Fruit fly (Drosophila melanogaster) whole organism, embryonic: ENCODE data around the gene HemK1.

Source experiments
- Bteb2 ChIP-seq: fragments of 200-800 bp; sonication (Bioruptor generic); optimal IDR thresholded peaks from 2 replicates; lab custom pipeline; 2016; ENCODE audit warnings: missing biosample characterization, missing genetic modification characterization
- CG13296 ChIP-seq: fragments of 200-800 bp; sonication (Bioruptor generic); optimal IDR thresholded peaks from 3 replicates; lab custom pipeline; 2018; ENCODE audit warnings: missing biosample characterization, mild to moderate bottlenecking, missing genetic modification characterization
- CG1529 ChIP-seq: fragments of 200-800 bp; sonication (Bioruptor generic); optimal IDR thresholded peaks from 3 replicates; lab custom pipeline; 2018; ENCODE audit warnings: missing biosample characterization, missing genetic modification characterization
- CG30020 ChIP-seq: fragments of 200-800 bp; optimal IDR thresholded peaks from 2 replicates; lab custom pipeline; 2019; ENCODE audit warnings: missing biosample characterization, mild to moderate bottlenecking, missing genetic modification characterization, moderate library complexity
- CG30403 ChIP-seq: fragments of 200-800 bp; sonication (Bioruptor generic); optimal IDR thresholded peaks from 3 replicates; lab custom pipeline; 2016; ENCODE audit warnings: missing biosample characterization, missing genetic modification characterization
- CG34376 ChIP-seq: fragments of 200-800 bp; sonication (Bioruptor generic); optimal IDR thresholded peaks from 2 replicates; lab custom pipeline; 2018; ENCODE audit warnings: missing biosample characterization, mild to moderate bottlenecking, missing genetic modification characterization
- CG42726 ChIP-seq: fragments of 200-800 bp; sonication (Bioruptor generic); IDR thresholded peaks from 2 replicates; pipeline ENCODE4 v1.3.6; 2022; ENCODE audit warnings: missing biosample characterization, missing genetic modification characterization; ENCODE audit not compliant: partially characterized antibody
- CG6175 ChIP-seq: fragments of 200-800 bp; sonication (Bioruptor generic); IDR thresholded peaks from 3 replicates; pipeline ENCODE4 v1.3.6; 2022; ENCODE audit warnings: missing biosample characterization, missing genetic modification characterization
- CG7271 ChIP-seq: fragments of 200-800 bp; sonication (Bioruptor generic); optimal IDR thresholded peaks from 2 replicates; lab custom pipeline; 2018; ENCODE audit warnings: missing biosample characterization, mild to moderate bottlenecking, missing genetic modification characterization, moderate library complexity
- CG7357 ChIP-seq: fragments of 200-800 bp; sonication (Bioruptor generic); IDR thresholded peaks from 3 replicates; pipeline ENCODE4 v1.3.6; 2022; ENCODE audit warnings: missing biosample characterization, missing genetic modification characterization
- Camta ChIP-seq: fragments of 200-800 bp; sonication (Bioruptor generic); optimal IDR thresholded peaks from 2 replicates; lab custom pipeline; 2016; ENCODE audit warnings: missing biosample characterization, missing genetic modification characterization
- CoRest ChIP-seq: fragments of 200-800 bp; sonication (Bioruptor generic); optimal IDR thresholded peaks from 3 replicates; lab custom pipeline; 2018; ENCODE audit warnings: missing biosample characterization, mild to moderate bottlenecking, missing genetic modification characterization, moderate library complexity
- Dad ChIP-seq: fragments of 200-800 bp; sonication (Bioruptor generic); optimal IDR thresholded peaks from 3 replicates; lab custom pipeline; 2016; ENCODE audit warnings: missing biosample characterization, missing genetic modification characterization
- Doc3 ChIP-seq: fragments of 200-800 bp; sonication (Bioruptor generic); IDR thresholded peaks from 3 replicates; pipeline ENCODE4 v1.3.6; 2022; ENCODE audit warnings: missing biosample characterization, missing genetic modification characterization; ENCODE audit not compliant: partially characterized antibody
- Dp ChIP-seq: fragments of 200-800 bp; sonication (Bioruptor generic); optimal IDR thresholded peaks from 2 replicates; lab custom pipeline; 2018; ENCODE audit warnings: missing biosample characterization, mild to moderate bottlenecking, missing genetic modification characterization, moderate library complexity
- E2f2 ChIP-seq: fragments of 200-800 bp; sonication (Bioruptor generic); IDR thresholded peaks from 2 replicates; pipeline ENCODE4 v1.3.6; 2022; ENCODE audit warnings: missing biosample characterization, missing genetic modification characterization
- H2.0 ChIP-seq: fragments of 200-800 bp; sonication (Bioruptor generic); IDR thresholded peaks from 2 replicates; pipeline ENCODE4 v1.3.6; 2022; ENCODE audit warnings: missing biosample characterization, missing genetic modification characterization
- HHEX ChIP-seq: fragments of 200-800 bp; sonication (Bioruptor generic); optimal IDR thresholded peaks from 3 replicates; lab custom pipeline; 2017; ENCODE audit warnings: missing biosample characterization, mild to moderate bottlenecking, missing genetic modification characterization, missing genetic modification reagents
- Hmr ChIP-seq: fragments of 200-800 bp; sonication (Bioruptor generic); optimal IDR thresholded peaks from 3 replicates; lab custom pipeline; 2017; ENCODE audit warnings: mild to moderate bottlenecking, missing biosample characterization, missing genetic modification reagents, missing genetic modification characterization
- Hr78 ChIP-seq, 2 experiments: fragments of 200-800 bp in 1 of 2; fragments of >200 bp in 1 of 2; sonication (Bioruptor generic) in 1 of 2; optimal IDR thresholded peaks; 2 replicates each; lab custom pipeline; 2017 to 2019; ENCODE audit warnings: missing biosample characterization in 2 of 2, missing genetic modification characterization in 2 of 2, mild to moderate bottlenecking in 1 of 2, moderate library complexity in 1 of 2
- Mes4 ChIP-seq: fragments of 200-800 bp; sonication (Bioruptor generic); optimal IDR thresholded peaks from 2 replicates; lab custom pipeline; 2016; ENCODE audit warnings: missing biosample characterization, missing genetic modification characterization
- Nf-YB ChIP-seq: fragments of 200-800 bp; sonication (Bioruptor generic); optimal IDR thresholded peaks from 3 replicates; lab custom pipeline; 2019; ENCODE audit warnings: missing biosample characterization, mild to moderate bottlenecking, missing genetic modification characterization, moderate library complexity
- Oaz ChIP-seq: fragments of 200-800 bp; sonication (Bioruptor generic); IDR thresholded peaks from 2 replicates; pipeline ENCODE4 v1.3.6; 2022; ENCODE audit warnings: missing biosample characterization, missing genetic modification characterization
- Scr ChIP-seq: fragments of 200-800 bp; sonication (Bioruptor generic); IDR thresholded peaks from 2 replicates; pipeline ENCODE4 v1.3.6; 2022; ENCODE audit warnings: missing biosample characterization, missing genetic modification characterization; ENCODE audit not compliant: partially characterized antibody
- Side ChIP-seq: fragments of 200-800 bp; sonication (Bioruptor generic); optimal IDR thresholded peaks from 2 replicates; lab custom pipeline; 2016; ENCODE audit warnings: missing biosample characterization, missing genetic modification characterization
- ap ChIP-seq: fragments of 200-800 bp; sonication (Bioruptor generic); IDR thresholded peaks from 2 replicates; pipeline ENCODE4 v1.3.6; 2022; ENCODE audit warnings: missing biosample characterization, missing genetic modification characterization
- az2 ChIP-seq: fragments of 200-800 bp; sonication (Bioruptor generic); optimal IDR thresholded peaks from 3 replicates; lab custom pipeline; 2016; ENCODE audit warnings: missing biosample characterization, missing genetic modification characterization
- bbx ChIP-seq: fragments of 200-800 bp; sonication (Bioruptor generic); IDR thresholded peaks from 2 replicates; pipeline ENCODE4 v1.3.6; 2022; ENCODE audit warnings: missing biosample characterization, missing genetic modification characterization; ENCODE audit not compliant: partially characterized antibody
- chm ChIP-seq: fragments of 200-800 bp; sonication (Bioruptor generic); IDR thresholded peaks from 2 replicates; pipeline ENCODE4 v1.3.6; 2022; ENCODE audit warnings: missing biosample characterization, missing genetic modification characterization
- crol ChIP-seq: fragments of 200-800 bp; sonication (Bioruptor generic); IDR thresholded peaks from 2 replicates; pipeline ENCODE4 v1.3.6; 2022; ENCODE audit warnings: missing biosample characterization, missing genetic modification characterization
- crp ChIP-seq, 2 experiments: fragments of 200-800 bp; sonication (Bioruptor generic); optimal IDR thresholded peaks; 2 replicates in 1 of 2; 3 replicates in 1 of 2; lab custom pipeline; 2017; ENCODE audit warnings: missing biosample characterization in 2 of 2, missing genetic modification characterization in 2 of 2, mild to moderate bottlenecking in 1 of 2, moderate library complexity in 1 of 2
- dan ChIP-seq: fragments of 200-800 bp; sonication (Bioruptor generic); IDR thresholded peaks from 2 replicates; pipeline ENCODE4 v1.3.6; 2022; ENCODE audit warnings: missing biosample characterization, missing genetic modification characterization
- eve ChIP-seq, 2 experiments: fragments of >200 bp; optimal IDR thresholded peaks; 2 replicates each; lab custom pipeline; 2017; ENCODE audit warnings: missing biosample characterization in 2 of 2, missing genetic modification characterization in 2 of 2
- eyg ChIP-seq: fragments of 200-800 bp; sonication (Bioruptor generic); optimal IDR thresholded peaks from 3 replicates; lab custom pipeline; 2016; ENCODE audit warnings: missing biosample characterization, missing genetic modification characterization
- gcm2 ChIP-seq: fragments of 200-800 bp; sonication (Bioruptor generic); optimal IDR thresholded peaks from 2 replicates; lab custom pipeline; 2016; ENCODE audit warnings: missing biosample characterization, missing genetic modification characterization
- grau ChIP-seq: fragments of 200-800 bp; optimal IDR thresholded peaks from 3 replicates; lab custom pipeline; 2019; ENCODE audit warnings: missing biosample characterization, mild to moderate bottlenecking, missing genetic modification characterization, moderate library complexity
- gro ChIP-seq: fragments of 200-800 bp; sonication (Bioruptor generic); optimal IDR thresholded peaks from 2 replicates; lab custom pipeline; 2016; ENCODE audit warnings: missing biosample characterization, missing genetic modification characterization
- lilli ChIP-seq: fragments of 200-800 bp; sonication (Bioruptor generic); optimal IDR thresholded peaks from 3 replicates; lab custom pipeline; 2016; ENCODE audit warnings: missing biosample characterization, missing genetic modification characterization
- onecut ChIP-seq: fragments of 200-800 bp; sonication (Bioruptor generic); IDR thresholded peaks from 2 replicates; pipeline ENCODE4 v1.3.6; 2022; ENCODE audit warnings: missing biosample characterization, missing genetic modification characterization
- pb ChIP-seq: fragments of 200-800 bp; sonication (Bioruptor generic); optimal IDR thresholded peaks from 3 replicates; lab custom pipeline; 2016; ENCODE audit warnings: missing biosample characterization, missing genetic modification characterization
- ranshi ChIP-seq: fragments of 200-800 bp; sonication (Bioruptor generic); IDR thresholded peaks from 2 replicates; pipeline ENCODE4 v1.3.6; 2022; ENCODE audit warnings: missing biosample characterization, missing genetic modification characterization
- run ChIP-seq: fragments of 200-800 bp; sonication (Bioruptor generic); optimal IDR thresholded peaks from 3 replicates; lab custom pipeline; 2018; ENCODE audit warnings: missing biosample characterization, mild to moderate bottlenecking, missing genetic modification characterization
- seq ChIP-seq: fragments of 200-800 bp; sonication (Bioruptor generic); IDR thresholded peaks from 2 replicates; pipeline ENCODE4 v1.3.6; 2022; ENCODE audit warnings: missing biosample characterization, missing genetic modification characterization
- shn ChIP-seq: fragments of 200-800 bp; sonication (Bioruptor generic); optimal IDR thresholded peaks from 3 replicates; lab custom pipeline; 2016; ENCODE audit warnings: missing biosample characterization, missing genetic modification characterization
- sim ChIP-seq: fragments of 200-800 bp; sonication (Bioruptor generic); IDR thresholded peaks from 2 replicates; pipeline ENCODE4 v1.3.6; 2022; ENCODE audit warnings: missing biosample characterization, missing genetic modification characterization
- sisA ChIP-seq: fragments of 200-800 bp; sonication (Bioruptor generic); IDR thresholded peaks from 2 replicates; pipeline ENCODE4 v1.3.6; 2022; ENCODE audit warnings: missing biosample characterization, missing genetic modification characterization
- slou ChIP-seq: fragments of 200-800 bp; sonication (Bioruptor generic); optimal IDR thresholded peaks from 3 replicates; lab custom pipeline; 2016; ENCODE audit warnings: missing biosample characterization, missing genetic modification characterization
- ttk ChIP-seq: fragments of 200-800 bp; sonication (Bioruptor generic); IDR thresholded peaks from 2 replicates; pipeline ENCODE4 v2.1.2; 2022; ENCODE audit warnings: missing biosample characterization, missing genetic modification characterization
- zen ChIP-seq: fragments of 200-800 bp; sonication (Bioruptor generic); optimal IDR thresholded peaks from 3 replicates; lab custom pipeline; 2018; ENCODE audit warnings: missing biosample characterization, mild to moderate bottlenecking, missing genetic modification characterization, moderate library complexity
- zfh2 ChIP-seq: fragments of 200-800 bp; sonication (Bioruptor generic); optimal IDR thresholded peaks from 2 replicates; lab custom pipeline; 2016; ENCODE audit warnings: missing biosample characterization, missing genetic modification characterization

Gene HemK1

dm6 chr2L:6471978-6472776 lies 4.7 kb upstream of the HemK1 start (continued):
- TF ChIP-seq onecut (no peak), CG7271 (tag; lab: Kevin White, UChicago) (no peak), eve (GFP tag; optimal IDR thresholded peaks at IDR 0.05; lab: Kevin White, UChicago) (no peak), H2.0 (GFP tag; lab: Robert Waterston, UW) (no peak), Oaz (GFP tag; lab: Robert Waterston, UW) (no peak), Dp (GFP tag; lab: Kevin White, UChicago) (no peak), CG34376 (GFP tag; lab: Kevin White, UChicago) (no peak), Doc3 (GFP tag; lab: Robert Waterston, UW) (no peak), CoRest (tag; lab: Kevin White, UChicago) (peak; percentile 33), E2f2 (GFP tag; lab: Robert Waterston, UW) (no peak), crol (GFP tag; lab: Robert Waterston, UW) (no peak), az2 (GFP tag; lab: Kevin White, UChicago) (no peak), CG6175 (GFP tag; lab: Robert Waterston, UW) (0 out of 3 replicates have a peak, but pooled peaks have one; percentile 21), Dad (GFP tag; lab: Kevin White, UChicago) (no peak), seq (GFP tag; lab: Robert Waterston, UW) (0 out of 2 replicates have a peak, but pooled peaks have one; percentile 18), shn (GFP tag; lab: Kevin White, UChicago) (no peak), Side (GFP tag; lab: Kevin White, UChicago) (no peak), dan (GFP tag; lab: Robert Waterston, UW) (no peak), crp (GFP tag; optimal IDR thresholded peaks at IDR 0.05; lab: Kevin White, UChicago) (no peak), lilli (GFP tag; lab: Kevin White, UChicago) (no peak), ttk (0 out of 2 replicates have a peak, but pooled peaks have one; percentile 4), CG30020 (no peak), sim (GFP tag; lab: Robert Waterston, UW) (no peak), eyg (GFP tag; lab: Kevin White, UChicago) (no peak), zfh2 (GFP tag; lab: Kevin White, UChicago) (no peak), ap (no peak), bbx (peak; percentile 40; the same call in 1 of the 2 replicates), run (tag; lab: Kevin White, UChicago) (no peak), Nf-YB (GFP tag; lab: Kevin White, UChicago) (no peak), gcm2 (no peak), chm (GFP tag; lab: Robert Waterston, UW) (no peak), sisA (0 out of 2 replicates have a peak, but pooled peaks have one; percentile 29), zen (tag; lab: Kevin White, UChicago) (no peak), CG7357 (GFP tag; lab: Robert Waterston, UW) (no peak; the same call in 2 of the 3 replicates), CG30403 (GFP tag; lab: Kevin White, UChicago) (peak; percentile 36), grau (tag; lab: Kevin White, UChicago) (peak; percentile 39), Camta (GFP tag; lab: Kevin White, UChicago) (no peak), CG1529 (GFP tag; lab: Kevin White, UChicago) (no peak), CG13296 (GFP tag; lab: Kevin White, UChicago) (no peak), Mes4 (GFP tag; lab: Kevin White, UChicago) (no peak), slou (GFP tag; lab: Kevin White, UChicago) (no peak), Bteb2 (GFP tag; lab: Kevin White, UChicago) (no peak), Hr78 (GFP tag; optimal IDR thresholded peaks at IDR 0.05; lab: Kevin White, UChicago) (no peak), pb (no peak), Hmr (GFP tag; lab: Kevin White, UChicago) (no peak), Scr (GFP tag; lab: Robert Waterston, UW) (no peak), CG42726 (GFP tag; lab: Robert Waterston, UW) (no peak), ranshi (no peak), HHEX (GFP tag; lab: Kevin White, UChicago) (no peak), gro (GFP tag; lab: Kevin White, UChicago) (no peak)
